Fruit fly (Drosophila melanogaster) whole organism, embryonic: ENCODE measurements around the gene zetaCOP.

Experiments
- ATbp ChIP-seq: fragments of 200-800 bp; sonication (Bioruptor generic); optimal IDR thresholded peaks from 2 replicates; lab custom pipeline; 2017; ENCODE audit warnings: missing biosample characterization, mild to moderate bottlenecking, missing genetic modification characterization, missing genetic modification reagents
- Adf1 ChIP-seq: fragments of 200-800 bp; sonication (Bioruptor generic); IDR thresholded peaks from 2 replicates; pipeline ENCODE4 v1.3.6; 2022; ENCODE audit warnings: missing biosample characterization, missing genetic modification characterization
- Bteb2 ChIP-seq: fragments of 200-800 bp; sonication (Bioruptor generic); optimal IDR thresholded peaks from 2 replicates; lab custom pipeline; 2016; ENCODE audit warnings: missing biosample characterization, missing genetic modification characterization
- CG10462 ChIP-seq: fragments of 200-800 bp; sonication (Bioruptor generic); optimal IDR thresholded peaks from 2 replicates; lab custom pipeline; 2016; ENCODE audit warnings: missing biosample characterization, missing genetic modification characterization
- CG10543 ChIP-seq: fragments of 200-800 bp; sonication (Bioruptor generic); optimal IDR thresholded peaks from 3 replicates; lab custom pipeline; 2017; ENCODE audit warnings: missing biosample characterization, mild to moderate bottlenecking, missing genetic modification characterization, moderate library complexity
- CG10979 ChIP-seq: fragments of 200-800 bp; sonication (Bioruptor generic); optimal IDR thresholded peaks from 2 replicates; lab custom pipeline; 2018; ENCODE audit warnings: missing biosample characterization, mild to moderate bottlenecking, missing genetic modification characterization, moderate library complexity
- CG11093 ChIP-seq: fragments of 200-800 bp; sonication (Bioruptor generic); IDR thresholded peaks from 3 replicates; pipeline ENCODE4 v1.3.6; 2022; ENCODE audit warnings: missing biosample characterization, missing genetic modification characterization
- CG11696 ChIP-seq: fragments of 200-800 bp; sonication (Bioruptor generic); IDR thresholded peaks from 2 replicates; pipeline ENCODE4 v1.3.6; 2022; ENCODE audit warnings: missing biosample characterization, missing genetic modification characterization
- CG11723 ChIP-seq: fragments of 200-800 bp; sonication (Bioruptor generic); optimal IDR thresholded peaks from 2 replicates; lab custom pipeline; 2017; ENCODE audit warnings: missing biosample characterization, mild to moderate bottlenecking, missing genetic modification characterization
- CG12744 ChIP-seq: fragments of 200-800 bp; sonication (Bioruptor generic); optimal IDR thresholded peaks from 2 replicates; lab custom pipeline; 2016; ENCODE audit warnings: missing biosample characterization, missing genetic modification characterization
- CG14441 ChIP-seq: fragments of 200-800 bp; sonication (Bioruptor generic); IDR thresholded peaks from 2 replicates; pipeline ENCODE4 v1.3.6; 2022; ENCODE audit warnings: missing biosample characterization, missing genetic modification characterization
- CG1792 ChIP-seq: fragments of 200-800 bp; sonication (Bioruptor generic); optimal IDR thresholded peaks from 2 replicates; lab custom pipeline; 2016; ENCODE audit warnings: missing biosample characterization, missing genetic modification characterization
- CG18476 ChIP-seq: fragments of 200-800 bp; sonication (Bioruptor generic); optimal IDR thresholded peaks from 2 replicates; lab custom pipeline; 2016; ENCODE audit warnings: missing biosample characterization, mild to moderate bottlenecking, missing genetic modification characterization
- CG30403 ChIP-seq: fragments of 200-800 bp; sonication (Bioruptor generic); optimal IDR thresholded peaks from 3 replicates; lab custom pipeline; 2016; ENCODE audit warnings: missing biosample characterization, missing genetic modification characterization
- CG30431 ChIP-seq: fragments of 200-800 bp; sonication (Bioruptor generic); optimal IDR thresholded peaks from 2 replicates; lab custom pipeline; 2017; ENCODE audit warnings: missing biosample characterization, missing genetic modification characterization
- CG3281 ChIP-seq: fragments of 200-800 bp; sonication (Bioruptor generic); optimal IDR thresholded peaks from 3 replicates; lab custom pipeline; 2017; ENCODE audit warnings: missing biosample characterization, mild to moderate bottlenecking, missing genetic modification characterization
- CG3726 ChIP-seq: fragments of 200-800 bp; sonication (Bioruptor generic); IDR thresholded peaks from 3 replicates; pipeline ENCODE4, ENCODE4 v1.3.6; 2022; ENCODE audit warnings: missing biosample characterization, missing genetic modification characterization
- CG5180 ChIP-seq: fragments of 200-800 bp; sonication (Bioruptor generic); optimal IDR thresholded peaks from 3 replicates; lab custom pipeline; 2017; ENCODE audit warnings: missing biosample characterization, missing genetic modification characterization, mild to moderate bottlenecking, moderate library complexity, missing genetic modification reagents
- CG5245 ChIP-seq: fragments of 200-800 bp; sonication (Bioruptor generic); optimal IDR thresholded peaks from 3 replicates; lab custom pipeline; 2016; ENCODE audit warnings: missing biosample characterization, missing genetic modification characterization
- CG6813 ChIP-seq: fragments of 200-800 bp; sonication (Bioruptor generic); optimal IDR thresholded peaks from 2 replicates; lab custom pipeline; 2017; ENCODE audit warnings: missing biosample characterization, missing genetic modification characterization, mild to moderate bottlenecking, moderate library complexity, missing genetic modification reagents
- CG7786 ChIP-seq: fragments of 200-800 bp; sonication (Bioruptor generic); optimal IDR thresholded peaks from 2 replicates; lab custom pipeline; 2016; ENCODE audit warnings: missing biosample characterization, missing genetic modification characterization
- CG8388 ChIP-seq: fragments of 200-800 bp; sonication (Bioruptor generic); optimal IDR thresholded peaks from 2 replicates; lab custom pipeline; 2019; ENCODE audit warnings: missing biosample characterization, mild to moderate bottlenecking, missing genetic modification characterization, moderate library complexity
- CkIIα-i1 ChIP-seq: fragments of 200-800 bp; sonication (Bioruptor generic); IDR thresholded peaks from 2 replicates; pipeline ENCODE4 v1.3.6; 2022; ENCODE audit warnings: missing biosample characterization, missing genetic modification characterization
- D ChIP-seq, 2 experiments: fragments of 200-800 bp in 1 of 2; fragments of >200 bp in 1 of 2; sonication (Bioruptor generic) in 1 of 2; optimal IDR thresholded peaks; 2 replicates in 1 of 2; 3 replicates in 1 of 2; lab custom pipeline; 2017; ENCODE audit warnings: mild to moderate bottlenecking in 1 of 2, missing biosample characterization in 1 of 2, missing genetic modification characterization in 1 of 2, missing genetic modification reagents in 1 of 2
- Ets65A ChIP-seq: fragments of 200-800 bp; sonication (Bioruptor generic); peaks from one replicate; lab custom pipeline; 2016; ENCODE audit warnings: missing biosample characterization, missing genetic modification characterization
- Ets97D ChIP-seq: fragments of 200-800 bp; sonication (Bioruptor generic); optimal IDR thresholded peaks from 3 replicates; lab custom pipeline; 2016; ENCODE audit warnings: missing biosample characterization, missing genetic modification characterization
- Hmr ChIP-seq: fragments of 200-800 bp; sonication (Bioruptor generic); optimal IDR thresholded peaks from 3 replicates; lab custom pipeline; 2017; ENCODE audit warnings: mild to moderate bottlenecking, missing biosample characterization, missing genetic modification reagents, missing genetic modification characterization
- MESR4 ChIP-seq: fragments of 200-800 bp; sonication (Bioruptor generic); optimal IDR thresholded peaks from 2 replicates; lab custom pipeline; 2018; ENCODE audit warnings: missing biosample characterization, mild to moderate bottlenecking, missing genetic modification characterization, moderate library complexity
- Oli ChIP-seq: fragments of 200-800 bp; sonication (Bioruptor generic); optimal IDR thresholded peaks from 2 replicates; lab custom pipeline; 2018; ENCODE audit warnings: missing biosample characterization, mild to moderate bottlenecking, missing genetic modification characterization, moderate library complexity
- Pdp1 ChIP-seq, 2 experiments: fragments of 200-800 bp; sonication (Bioruptor generic); optimal IDR thresholded peaks; 3 replicates each; lab custom pipeline; 2016; ENCODE audit warnings: missing biosample characterization in 2 of 2, missing genetic modification characterization in 2 of 2, mild to moderate bottlenecking in 1 of 2, moderate library complexity in 1 of 2
- Scr ChIP-seq: fragments of 200-800 bp; sonication (Bioruptor generic); IDR thresholded peaks from 2 replicates; pipeline ENCODE4 v1.3.6; 2022; ENCODE audit warnings: missing biosample characterization, missing genetic modification characterization; ENCODE audit not compliant: partially characterized antibody
- Sry-δ ChIP-seq: fragments of 200-800 bp; sonication (Bioruptor generic); optimal IDR thresholded peaks from 2 replicates; lab custom pipeline; 2016; ENCODE audit warnings: missing biosample characterization, missing genetic modification characterization
- Vsx1 ChIP-seq: fragments of 200-800 bp; sonication (Bioruptor generic); optimal IDR thresholded peaks from 2 replicates; lab custom pipeline; 2017; ENCODE audit warnings: missing biosample characterization, mild to moderate bottlenecking, missing genetic modification characterization, missing genetic modification reagents
- Xbp1 ChIP-seq: fragments of 200-800 bp; sonication (Bioruptor generic); optimal IDR thresholded peaks from 3 replicates; lab custom pipeline; 2016; ENCODE audit warnings: missing biosample characterization, mild to moderate bottlenecking, missing genetic modification characterization
- al ChIP-seq: fragments of 200-800 bp; sonication (Bioruptor generic); IDR thresholded peaks from 2 replicates; pipeline ENCODE4 v1.3.6; 2022; ENCODE audit warnings: missing biosample characterization, missing genetic modification characterization
- amos ChIP-seq: fragments of 200-800 bp; sonication (Bioruptor generic); IDR thresholded peaks from 2 replicates; pipeline ENCODE4 v1.3.6; 2022; ENCODE audit warnings: missing biosample characterization, missing genetic modification characterization; ENCODE audit not compliant: partially characterized antibody
- br ChIP-seq: fragments of >200 bp; optimal IDR thresholded peaks from 2 replicates; lab custom pipeline; 2017
- dimm ChIP-seq: fragments of 200-800 bp; sonication (Bioruptor generic); IDR thresholded peaks from 2 replicates; pipeline ENCODE4 v1.3.6; 2022; ENCODE audit warnings: missing biosample characterization, missing genetic modification characterization
- dmrt11E ChIP-seq: fragments of 200-800 bp; sonication (Bioruptor generic); optimal IDR thresholded peaks from 3 replicates; lab custom pipeline; 2018; ENCODE audit warnings: missing biosample characterization, mild to moderate bottlenecking, missing genetic modification characterization, moderate library complexity
- fd96Cb ChIP-seq: fragments of 200-800 bp; sonication (Bioruptor generic); optimal IDR thresholded peaks from 2 replicates; lab custom pipeline; 2018; ENCODE audit warnings: missing biosample characterization, mild to moderate bottlenecking, missing genetic modification characterization, moderate library complexity
- fu2 ChIP-seq: fragments of 200-800 bp; sonication (Bioruptor generic); optimal IDR thresholded peaks from 2 replicates; lab custom pipeline; 2016; ENCODE audit warnings: missing biosample characterization, missing genetic modification characterization
- klu ChIP-seq: fragments of 200-800 bp; sonication (Bioruptor generic); IDR thresholded peaks from 2 replicates; pipeline ENCODE4 v1.3.6; 2022; ENCODE audit warnings: missing biosample characterization, missing genetic modification characterization
- mld ChIP-seq: fragments of 200-800 bp; sonication (Bioruptor generic); IDR thresholded peaks from 3 replicates; pipeline ENCODE4 v1.3.6; 2022; ENCODE audit warnings: missing biosample characterization, missing genetic modification characterization; ENCODE audit not compliant: partially characterized antibody
- nau ChIP-seq: fragments of 200-800 bp; sonication (Bioruptor generic); optimal IDR thresholded peaks from 3 replicates; lab custom pipeline; 2017; ENCODE audit warnings: missing biosample characterization, mild to moderate bottlenecking, missing genetic modification characterization, missing genetic modification reagents
- oc ChIP-seq: fragments of 200-800 bp; sonication (Bioruptor generic); optimal IDR thresholded peaks from 2 replicates; lab custom pipeline; 2018; ENCODE audit warnings: missing biosample characterization, mild to moderate bottlenecking, missing genetic modification characterization, moderate library complexity
- peb ChIP-seq: fragments of 200-800 bp; sonication (Bioruptor generic); IDR thresholded peaks from 2 replicates; pipeline ENCODE4 v1.3.6; 2022; ENCODE audit warnings: missing biosample characterization, missing genetic modification characterization
- rib ChIP-seq: fragments of 200-800 bp; sonication (Bioruptor generic); IDR thresholded peaks from 2 replicates; pipeline ENCODE4 v1.3.6; 2022; ENCODE audit warnings: missing biosample characterization, missing genetic modification characterization
- ssp ChIP-seq: fragments of 200-800 bp; sonication (Bioruptor generic); IDR thresholded peaks from 2 replicates; pipeline ENCODE4 v1.3.6; 2022; ENCODE audit warnings: missing biosample characterization, missing genetic modification characterization
- trem ChIP-seq: fragments of 200-800 bp; optimal IDR thresholded peaks from 3 replicates; lab custom pipeline; 2019; ENCODE audit warnings: missing biosample characterization, mild to moderate bottlenecking, missing genetic modification characterization, moderate library complexity
- twi ChIP-seq: fragments of 200-800 bp; optimal IDR thresholded peaks from 2 replicates; lab custom pipeline; 2019; ENCODE audit warnings: missing biosample characterization, mild to moderate bottlenecking, missing genetic modification characterization, moderate library complexity
- usp ChIP-seq: fragments of >200 bp; optimal IDR thresholded peaks from 2 replicates; lab custom pipeline; 2017; ENCODE audit warnings: missing biosample characterization, missing genetic modification characterization

The zetaCOP gene

DNA sequence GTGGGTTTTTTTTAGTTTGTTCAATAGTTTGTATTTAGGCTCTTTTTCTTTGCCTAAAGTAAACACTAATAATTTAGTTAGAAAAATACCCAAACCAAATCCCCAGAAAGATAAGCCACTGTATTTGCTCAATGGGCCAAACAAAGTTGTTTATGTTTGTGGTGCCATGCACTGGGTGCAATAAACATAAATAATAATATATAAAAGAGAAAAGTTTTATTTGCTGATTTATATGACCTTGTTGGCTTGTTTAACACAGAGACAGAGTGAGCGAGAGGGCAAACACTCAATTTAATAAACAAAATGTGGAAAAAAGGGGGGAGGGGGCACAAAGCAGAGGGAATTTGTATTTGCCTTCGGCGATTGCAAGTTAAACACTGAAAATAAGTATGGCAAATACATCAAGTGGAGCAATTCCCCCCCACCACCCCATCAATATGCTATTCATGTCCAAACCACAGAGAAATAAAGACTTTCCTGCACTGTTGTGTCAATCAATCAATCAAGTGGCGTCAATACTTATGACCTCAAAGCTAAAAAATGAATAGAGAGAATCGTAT lies 32.8 kb downstream of the zetaCOP start (continued):
- no peak for TF ChIP-seq rib
- TF ChIP-seq nau (GFP tag; lab: Kevin White, UChicago): peak; percentile 46
- peak; percentile 31 for TF ChIP-seq CG10462
- TF ChIP-seq Sry-δ (GFP tag; lab: Kevin White, UChicago): no peak
- peak; percentile 6 for TF ChIP-seq CG8388 (GFP tag; lab: Kevin White, UChicago)
- TF ChIP-seq Ets65A: no peak
- TF ChIP-seq CG10543 (GFP tag; lab: Kevin White, UChicago): no peak
- no peak for TF ChIP-seq CG11723 (GFP tag; lab: Kevin White, UChicago)
- no peak for TF ChIP-seq CkIIα-i1
- TF ChIP-seq ssp (GFP tag; lab: Robert Waterston, UW): no peak
- peak; percentile 60 for TF ChIP-seq trem
- TF ChIP-seq Pdp1 (GFP tag; optimal IDR thresholded peaks at IDR 0.05; lab: Kevin White, UChicago): no peak
- no peak for TF ChIP-seq CG3726
- peak; percentile 16 for TF ChIP-seq Oli (tag; lab: Kevin White, UChicago)
- no peak for TF ChIP-seq CG18476 (GFP tag; lab: Kevin White, UChicago)
- no peak for TF ChIP-seq CG11093 (GFP tag; lab: Robert Waterston, UW)
- no peak for TF ChIP-seq peb (GFP tag; lab: Robert Waterston, UW)
- TF ChIP-seq amos: no peak
- TF ChIP-seq dmrt11E (tag; lab: Kevin White, UChicago): peak; percentile 83
- TF ChIP-seq mld: no peak
- TF ChIP-seq CG5180: no peak
- no peak for TF ChIP-seq CG7786 (GFP tag; lab: Kevin White, UChicago)
- TF ChIP-seq CG11696 (GFP tag; lab: Robert Waterston, UW): no peak
- no peak for TF ChIP-seq usp (GFP tag; lab: Kevin White, UChicago)
- no peak for TF ChIP-seq Adf1 (GFP tag; lab: Robert Waterston, UW)
- no peak for TF ChIP-seq CG30403 (GFP tag; lab: Kevin White, UChicago)
- no peak for TF ChIP-seq Xbp1 (GFP tag; lab: Kevin White, UChicago)
- TF ChIP-seq Scr (GFP tag; lab: Robert Waterston, UW): no peak
- TF ChIP-seq CG14441: no peak
- TF ChIP-seq oc (tag; lab: Kevin White, UChicago): peak; percentile 15
- no peak for TF ChIP-seq Hmr
- no peak for TF ChIP-seq twi (tag; lab: Kevin White, UChicago)
- TF ChIP-seq dimm: no peak
- no peak for TF ChIP-seq CG30431
- TF ChIP-seq CG3281 (GFP tag; lab: Kevin White, UChicago): no peak
- no peak for TF ChIP-seq MESR4 (GFP tag; lab: Kevin White, UChicago)
- peak; percentile 18 for TF ChIP-seq fd96Cb (tag; lab: Kevin White, UChicago)
- peak; percentile 58 for TF ChIP-seq CG10979 (tag; lab: Kevin White, UChicago)
- TF ChIP-seq fu2 (GFP tag; lab: Kevin White, UChicago): no peak
- TF ChIP-seq klu (GFP tag; lab: Robert Waterston, UW): no peak
- no peak for TF ChIP-seq CG5245
- TF ChIP-seq Bteb2 (GFP tag; lab: Kevin White, UChicago): no peak
- peak; percentile 71 for TF ChIP-seq Vsx1 (GFP tag; lab: Kevin White, UChicago)
- TF ChIP-seq CG1792: no peak
- TF ChIP-seq br: no peak
- TF ChIP-seq CG12744 (GFP tag; lab: Kevin White, UChicago): no peak
- peak; percentile 82 for TF ChIP-seq ATbp
- TF ChIP-seq Ets97D (GFP tag; lab: Kevin White, UChicago): no peak
- TF ChIP-seq CG6813: peak; percentile 63
- no peak for TF ChIP-seq al (GFP tag; lab: Robert Waterston, UW)
- no peak for TF ChIP-seq D (optimal IDR thresholded peaks at IDR 0.05; lab: Kevin White, UChicago)
- peak; percentile 56 for TF ChIP-seq D (GFP tag; optimal IDR thresholded peaks at IDR 0.05; lab: Kevin White, UChicago)
